Worm (Caenorhabditis elegans) whole organism, L3 larva: ENCODE results near the gene ceh-23.

Experiments used
- ZK546.5 ChIP-seq: sonication (generic microtip); optimal IDR thresholded peaks from 2 replicates; lab custom pipeline; 2017; ENCODE audit warnings: missing biosample characterization, missing genetic modification characterization
- aly-2 ChIP-seq: fragments of 150-350 bp; optimal IDR thresholded peaks from 2 replicates; lab custom pipeline; 2014; ENCODE audit warnings: missing biosample characterization, missing genetic modification characterization
- ceh-16 ChIP-seq: sonication (generic microtip); optimal IDR thresholded peaks from 2 replicates; lab custom pipeline; 2017; ENCODE audit warnings: missing biosample characterization, missing genetic modification characterization
- ceh-28 ChIP-seq: fragments of 150-350 bp; optimal IDR thresholded peaks from 2 replicates; lab custom pipeline; 2014; ENCODE audit warnings: missing biosample characterization, missing genetic modification reagents, missing genetic modification characterization
- ceh-82 ChIP-seq: fragments of 150-350 bp; optimal IDR thresholded peaks from 2 replicates; lab custom pipeline; 2014; ENCODE audit warnings: missing biosample characterization, missing genetic modification characterization
- ceh-9 ChIP-seq: sonication (generic microtip); optimal IDR thresholded peaks from 2 replicates; lab custom pipeline; 2018; ENCODE audit warnings: missing biosample characterization, missing genetic modification characterization
- daf-12 ChIP-seq: fragments of 150-350 bp; optimal IDR thresholded peaks from 2 replicates; lab custom pipeline; 2014; ENCODE audit warnings: missing biosample characterization, missing genetic modification reagents, missing genetic modification characterization
- egl-27 ChIP-seq: sonication (generic microtip); optimal IDR thresholded peaks from 4 replicates; lab custom pipeline; 2017; ENCODE audit warnings: missing biosample characterization, missing genetic modification reagents, missing genetic modification characterization
- egl-5 ChIP-seq: fragments of 150-350 bp; optimal IDR thresholded peaks from 2 replicates; lab custom pipeline; 2017; ENCODE audit warnings: missing biosample characterization, missing genetic modification reagents, missing genetic modification characterization, inconsistent platforms
- elt-1 ChIP-seq: fragments of 150-350 bp; optimal IDR thresholded peaks from 2 replicates; lab custom pipeline; 2014; ENCODE audit warnings: missing biosample characterization, missing genetic modification characterization
- elt-2 ChIP-seq: sonication (generic microtip); optimal IDR thresholded peaks from 2 replicates; lab custom pipeline; 2016; ENCODE audit warnings: missing genetic modification reagents, mild to moderate bottlenecking, missing genetic modification characterization, missing compliant biosample characterization
- eor-1 ChIP-seq, 2 experiments: fragments of 150-350 bp; optimal IDR thresholded peaks; 2 replicates each; lab custom pipeline; 2014 to 2018; ENCODE audit warnings: missing biosample characterization in 2 of 2, missing genetic modification characterization in 2 of 2
- fkh-10 ChIP-seq: sonication (generic microtip); optimal IDR thresholded peaks from 2 replicates; lab custom pipeline; 2017; ENCODE audit warnings: missing biosample characterization, missing genetic modification reagents, missing genetic modification characterization
- fkh-2 ChIP-seq: fragments of 150-350 bp; optimal IDR thresholded peaks from 2 replicates; lab custom pipeline; 2014; ENCODE audit warnings: missing biosample characterization, missing genetic modification reagents, missing genetic modification characterization
- hmg-11 ChIP-seq: sonication (generic microtip); optimal IDR thresholded peaks from 2 replicates; lab custom pipeline; 2016; ENCODE audit warnings: missing genetic modification characterization, missing compliant biosample characterization
- jun-1 ChIP-seq: fragments of 150-350 bp; optimal IDR thresholded peaks from 2 replicates; lab custom pipeline; 2014; ENCODE audit warnings: missing biosample characterization, missing genetic modification reagents, missing genetic modification characterization
- lsy-12 ChIP-seq: sonication (generic microtip); optimal IDR thresholded peaks from 2 replicates; lab custom pipeline; 2016; ENCODE audit warnings: mild to moderate bottlenecking, missing genetic modification characterization, missing compliant biosample characterization
- mdl-1 ChIP-seq: fragments of 150-350 bp; optimal IDR thresholded peaks from 2 replicates; lab custom pipeline; 2014; ENCODE audit warnings: missing biosample characterization, missing genetic modification characterization
- mml-1 ChIP-seq: fragments of 150-350 bp; sonication (generic microtip); optimal IDR thresholded peaks from 3 replicates; lab custom pipeline; 2014; ENCODE audit warnings: missing biosample characterization, missing genetic modification characterization
- nfya-1 ChIP-seq: sonication (generic microtip); optimal IDR thresholded peaks from 2 replicates; lab custom pipeline; 2017; ENCODE audit warnings: missing genetic modification characterization, mild to moderate bottlenecking, missing compliant biosample characterization, antibody characterized with exemption, moderate library complexity; ENCODE audit not compliant: insufficient read depth
- nhr-11 ChIP-seq: fragments of 150-350 bp; optimal IDR thresholded peaks from 2 replicates; lab custom pipeline; 2014; ENCODE audit warnings: missing biosample characterization, missing genetic modification characterization
- nhr-23 ChIP-seq: fragments of 150-350 bp; optimal IDR thresholded peaks from 2 replicates; lab custom pipeline; 2014; ENCODE audit warnings: missing biosample characterization, missing genetic modification reagents, missing genetic modification characterization
- nhr-237 ChIP-seq: fragments of 150-350 bp; optimal IDR thresholded peaks from 2 replicates; lab custom pipeline; 2014; ENCODE audit warnings: missing biosample characterization, missing genetic modification characterization
- nhr-25 ChIP-seq: sonication (generic microtip); optimal IDR thresholded peaks from 2 replicates; lab custom pipeline; 2017; ENCODE audit warnings: missing biosample characterization, missing genetic modification characterization
- nhr-43 ChIP-seq: sonication (generic microtip); optimal IDR thresholded peaks from 2 replicates; lab custom pipeline; 2016; ENCODE audit warnings: mild to moderate bottlenecking, missing genetic modification characterization, missing compliant biosample characterization; ENCODE audit not compliant: poor library complexity, severe bottlenecking
- pqm-1 ChIP-seq: fragments of 150-350 bp; optimal IDR thresholded peaks from 2 replicates; lab custom pipeline; 2017; ENCODE audit warnings: missing biosample characterization, missing genetic modification characterization, inconsistent platforms
- sea-2 ChIP-seq: fragments of 150-350 bp; sonication (generic microtip); optimal IDR thresholded peaks from 4 replicates; lab custom pipeline; 2014; ENCODE audit warnings: missing biosample characterization, missing genetic modification reagents, missing genetic modification characterization
- snpc-4 ChIP-seq: fragments of 150-350 bp; optimal IDR thresholded peaks from 2 replicates; lab custom pipeline; 2014; ENCODE audit warnings: missing biosample characterization, missing genetic modification characterization
- unc-39 ChIP-seq: sonication (generic microtip); optimal IDR thresholded peaks from 4 replicates; lab custom pipeline; 2017; ENCODE audit warnings: missing biosample characterization, missing genetic modification characterization
- unc-62 ChIP-seq: fragments of 150-350 bp; sonication (generic microtip); optimal IDR thresholded peaks from 4 replicates; lab custom pipeline; 2014; ENCODE audit warnings: missing biosample characterization, missing genetic modification reagents, missing genetic modification characterization
- ztf-11 ChIP-seq: fragments of 150-350 bp; optimal IDR thresholded peaks from 2 replicates; lab custom pipeline; 2014; ENCODE audit warnings: missing biosample characterization, missing genetic modification characterization

ceh-23 gene

ce11 chrIII:7860885-7861284, 21.5 kb downstream of the ceh-23 start, which contains the start of gene cuc-1:
Gene cuc-1, minus strand, starts transcription at chrIII:7860985.
- TF ChIP-seq elt-2 (tag; lab: Kevin White, UChicago) (peak; percentile 31), ztf-11 (tag; lab: Kevin White, UChicago) (no peak)
- TF ChIP-seq, all 47 proteins: peak for 1

- TF ChIP-seq nfya-1 (tag; lab: Kevin White, UChicago) = peak; percentile 40
- TF ChIP-seq hmg-11 (tag; lab: Kevin White, UChicago) = peak; percentile 31
- no peak for TF ChIP-seq elt-1 (tag; lab: Kevin White, UChicago)
- no peak for TF ChIP-seq nhr-11
Observed at ce11 chrIII:7861535-7862120, 22.2 kb downstream of the ceh-23 start, which contains the start of gene snr-5. Gene snr-5, plus strand, starts transcription at chrIII:7862070.

- TF ChIP-seq elt-1 (tag; lab: Kevin White, UChicago) (no peak), elt-2 (tag; lab: Kevin White, UChicago) (peak; percentile 57), pqm-1 (peak; percentile 37)
Observed at ce11 chrIII:7865238-7865761, 25.9 kb downstream of the ceh-23 start, which contains the start of gene slc-17.3. Gene slc-17.3, minus strand, starts transcription at chrIII:7865288.

ce11 chrIII:7866189-7866588, 26.8 kb downstream of the ceh-23 start, which contains the start of gene cup-4:
Gene cup-4, plus strand, starts transcription at chrIII:7866489.
- TF ChIP-seq lsy-12 (tag; lab: Kevin White, UChicago) (no peak), ceh-82 (no peak), snpc-4 (tag; lab: Kevin White, UChicago) (no peak), pqm-1 (no peak), ceh-28 (tag; lab: Kevin White, UChicago) (no peak), mdl-1 (tag; lab: Kevin White, UChicago) (no peak), eor-1 (tag; optimal IDR thresholded peaks at IDR 0.05; lab: Kevin White, UChicago) (no peak), unc-39 (tag; lab: Kevin White, UChicago) (no peak), fkh-2 (tag; lab: Kevin White, UChicago) (no peak), ceh-9 (tag; lab: Kevin White, UChicago) (no peak), elt-2 (tag; lab: Kevin White, UChicago) (no peak), daf-12 (tag; lab: Kevin White, UChicago) (no peak), unc-62 (no peak), egl-5 (tag; lab: Kevin White, UChicago) (no peak), mml-1 (tag; lab: Kevin White, UChicago) (no peak)

ce11 chrIII:7872776-7873175, 33.4 kb downstream of the ceh-23 start:
- TF ChIP-seq ceh-16 (tag; lab: Kevin White, UChicago) (no peak), jun-1 (tag; lab: Kevin White, UChicago) (no peak), nhr-23 (tag; lab: Kevin White, UChicago) (no peak), sea-2 (GFP tag; lab: Kevin White, UChicago) (no peak), elt-1 (tag; lab: Kevin White, UChicago) (no peak), aly-2 (tag; lab: Kevin White, UChicago) (no peak), egl-27 (tag; lab: Kevin White, UChicago) (no peak), fkh-10 (no peak), nhr-25 (tag; lab: Kevin White, UChicago) (no peak), ZK546.5 (tag; lab: Kevin White, UChicago) (no peak), ztf-11 (tag; lab: Kevin White, UChicago) (no peak), eor-1 (tag; optimal IDR thresholded peaks at IDR 0.05; lab: Kevin White, UChicago) (no peak), ceh-82 (no peak), egl-5 (tag; lab: Kevin White, UChicago) (no peak), nhr-237 (tag; lab: Kevin White, UChicago) (no peak), nhr-43 (tag; lab: Kevin White, UChicago) (no peak)
